Fruit fly (Drosophila melanogaster) whole organism, embryonic: ENCODE measurements around the gene Fmr1.

Source experiments
- ATbp ChIP-seq: fragments of 200-800 bp; sonication (Bioruptor generic); optimal IDR thresholded peaks from 2 replicates; lab custom pipeline; 2017; ENCODE audit warnings: missing biosample characterization, mild to moderate bottlenecking, missing genetic modification characterization, missing genetic modification reagents
- B-H1 ChIP-seq: fragments of 200-800 bp; sonication (Bioruptor generic); IDR thresholded peaks from 3 replicates; pipeline ENCODE4 v1.3.6; 2022; ENCODE audit warnings: missing biosample characterization, missing genetic modification characterization
- BtbVII ChIP-seq: fragments of 200-800 bp; sonication (Bioruptor generic); optimal IDR thresholded peaks from 3 replicates; lab custom pipeline; 2017; ENCODE audit warnings: missing biosample characterization, mild to moderate bottlenecking, missing genetic modification characterization
- CG10366 ChIP-seq: fragments of 200-800 bp; sonication (Bioruptor generic); IDR thresholded peaks from 2 replicates; pipeline ENCODE4 v1.3.6; 2022; ENCODE audit warnings: missing biosample characterization, missing genetic modification characterization
- CG12155 ChIP-seq: fragments of 200-800 bp; sonication (Bioruptor generic); optimal IDR thresholded peaks from 3 replicates; lab custom pipeline; 2016; ENCODE audit warnings: missing biosample characterization, missing genetic modification characterization
- CG12299 ChIP-seq: fragments of 200-800 bp; sonication (Bioruptor generic); optimal IDR thresholded peaks from 2 replicates; lab custom pipeline; 2018; ENCODE audit warnings: missing biosample characterization, mild to moderate bottlenecking, missing genetic modification characterization
- CG13123 ChIP-seq: fragments of 200-800 bp; sonication (Bioruptor generic); optimal IDR thresholded peaks from 2 replicates; lab custom pipeline; 2016; ENCODE audit warnings: missing biosample characterization, missing genetic modification characterization
- CG17186 ChIP-seq: fragments of 200-800 bp; sonication (Bioruptor generic); optimal IDR thresholded peaks from 3 replicates; lab custom pipeline; 2017; ENCODE audit warnings: missing biosample characterization, missing genetic modification reagents, missing genetic modification characterization
- CG2712 ChIP-seq: fragments of 200-800 bp; optimal IDR thresholded peaks from 3 replicates; lab custom pipeline; 2019; ENCODE audit warnings: missing biosample characterization, mild to moderate bottlenecking, missing genetic modification characterization, moderate library complexity
- CG30403 ChIP-seq: fragments of 200-800 bp; sonication (Bioruptor generic); optimal IDR thresholded peaks from 3 replicates; lab custom pipeline; 2016; ENCODE audit warnings: missing biosample characterization, missing genetic modification characterization
- CG30431 ChIP-seq: fragments of 200-800 bp; sonication (Bioruptor generic); optimal IDR thresholded peaks from 2 replicates; lab custom pipeline; 2017; ENCODE audit warnings: missing biosample characterization, missing genetic modification characterization
- CG31224 ChIP-seq: fragments of 200-800 bp; sonication (Bioruptor generic); IDR thresholded peaks from 2 replicates; pipeline ENCODE4 v1.3.6; 2022; ENCODE audit warnings: missing biosample characterization, missing genetic modification characterization
- CG32532 ChIP-seq: fragments of 200-800 bp; sonication (Bioruptor generic); IDR thresholded peaks from 2 replicates; pipeline ENCODE4 v1.3.6; 2022; ENCODE audit warnings: missing biosample characterization, missing genetic modification characterization
- CG4820 ChIP-seq: fragments of 200-800 bp; sonication (Bioruptor generic); optimal IDR thresholded peaks from 3 replicates; lab custom pipeline; 2016; ENCODE audit warnings: missing biosample characterization, missing genetic modification characterization
- CG6854 ChIP-seq: fragments of 200-800 bp; sonication (Bioruptor generic); optimal IDR thresholded peaks from 3 replicates; lab custom pipeline; 2017; ENCODE audit warnings: missing biosample characterization, mild to moderate bottlenecking, missing genetic modification characterization
- CG7271 ChIP-seq: fragments of 200-800 bp; sonication (Bioruptor generic); optimal IDR thresholded peaks from 2 replicates; lab custom pipeline; 2018; ENCODE audit warnings: missing biosample characterization, mild to moderate bottlenecking, missing genetic modification characterization, moderate library complexity
- CG8281 ChIP-seq: fragments of 200-800 bp; sonication (Bioruptor generic); optimal IDR thresholded peaks from 2 replicates; lab custom pipeline; 2018; ENCODE audit warnings: missing biosample characterization, mild to moderate bottlenecking, missing genetic modification characterization, moderate library complexity
- CG8359 ChIP-seq: fragments of 200-800 bp; sonication (Bioruptor generic); optimal IDR thresholded peaks from 2 replicates; lab custom pipeline; 2017; ENCODE audit warnings: missing biosample characterization, mild to moderate bottlenecking, missing genetic modification characterization, borderline replicate concordance
- CG8478 ChIP-seq: fragments of >200 bp; optimal IDR thresholded peaks from 2 replicates; lab custom pipeline; 2018
- CG9876 ChIP-seq: fragments of 200-800 bp; sonication (Bioruptor generic); optimal IDR thresholded peaks from 2 replicates; lab custom pipeline; 2016; ENCODE audit warnings: missing biosample characterization, missing genetic modification characterization
- CoRest ChIP-seq: fragments of 200-800 bp; sonication (Bioruptor generic); optimal IDR thresholded peaks from 3 replicates; lab custom pipeline; 2018; ENCODE audit warnings: missing biosample characterization, mild to moderate bottlenecking, missing genetic modification characterization, moderate library complexity
- Dip3 ChIP-seq: fragments of 200-800 bp; sonication (Bioruptor generic); optimal IDR thresholded peaks from 3 replicates; lab custom pipeline; 2016; ENCODE audit warnings: missing biosample characterization, missing genetic modification characterization
- Gsc ChIP-seq: fragments of 200-800 bp; sonication (Bioruptor generic); IDR thresholded peaks from 2 replicates; pipeline ENCODE4 v1.3.6; 2022; ENCODE audit warnings: missing biosample characterization, missing genetic modification characterization
- HLH4C ChIP-seq: fragments of 200-800 bp; sonication (Bioruptor generic); IDR thresholded peaks from 3 replicates; pipeline ENCODE4 v1.3.6; 2022; ENCODE audit warnings: missing biosample characterization, missing genetic modification characterization; ENCODE audit not compliant: partially characterized antibody
- HmgD ChIP-seq: fragments of 200-800 bp; sonication (Bioruptor generic); optimal IDR thresholded peaks from 3 replicates; lab custom pipeline; 2016; ENCODE audit warnings: missing biosample characterization, missing genetic modification characterization
- Hr39 ChIP-seq: fragments of >200 bp; optimal IDR thresholded peaks from 2 replicates; lab custom pipeline; 2017
- Kr ChIP-seq: fragments of 200-800 bp; sonication (Bioruptor generic); optimal IDR thresholded peaks from 2 replicates; lab custom pipeline; 2017; ENCODE audit warnings: missing biosample characterization, mild to moderate bottlenecking, missing genetic modification characterization
- MESR4 ChIP-seq: fragments of 200-800 bp; sonication (Bioruptor generic); optimal IDR thresholded peaks from 2 replicates; lab custom pipeline; 2018; ENCODE audit warnings: missing biosample characterization, mild to moderate bottlenecking, missing genetic modification characterization, moderate library complexity
- Myb ChIP-seq: fragments of 200-800 bp; sonication (Bioruptor generic); optimal IDR thresholded peaks from 2 replicates; lab custom pipeline; 2016; ENCODE audit warnings: missing biosample characterization, missing genetic modification characterization
- NK7.1 ChIP-seq: fragments of 200-800 bp; sonication (Bioruptor generic); optimal IDR thresholded peaks from 3 replicates; lab custom pipeline; 2016; ENCODE audit warnings: missing biosample characterization, missing genetic modification characterization
- Ravus ChIP-seq: fragments of 200-800 bp; sonication (Bioruptor generic); IDR thresholded peaks from 2 replicates; pipeline ENCODE4 v1.3.6; 2022; ENCODE audit warnings: missing biosample characterization, missing genetic modification characterization
- Sox102F ChIP-seq: fragments of 200-800 bp; sonication (Bioruptor generic); optimal IDR thresholded peaks from 2 replicates; lab custom pipeline; 2018; ENCODE audit warnings: missing biosample characterization, mild to moderate bottlenecking, missing genetic modification characterization, moderate library complexity
- Sry-β ChIP-seq: fragments of 200-800 bp; sonication (Bioruptor generic); optimal IDR thresholded peaks from 2 replicates; lab custom pipeline; 2018; ENCODE audit warnings: missing biosample characterization, mild to moderate bottlenecking, missing genetic modification characterization, moderate library complexity
- amos ChIP-seq: fragments of 200-800 bp; sonication (Bioruptor generic); IDR thresholded peaks from 2 replicates; pipeline ENCODE4 v1.3.6; 2022; ENCODE audit warnings: missing biosample characterization, missing genetic modification characterization; ENCODE audit not compliant: partially characterized antibody
- aop ChIP-seq: fragments of 200-800 bp; sonication (Bioruptor generic); IDR thresholded peaks from 2 replicates; pipeline ENCODE4 v1.3.6; 2022; ENCODE audit warnings: missing biosample characterization, missing genetic modification characterization
- chinmo ChIP-seq: fragments of 200-800 bp; sonication (Bioruptor generic); IDR thresholded peaks from 4 replicates; pipeline ENCODE4 v1.3.6; 2022; ENCODE audit warnings: missing biosample characterization, missing genetic modification characterization; ENCODE audit not compliant: partially characterized antibody
- da ChIP-seq: fragments of 200-800 bp; sonication (Bioruptor generic); optimal IDR thresholded peaks from 2 replicates; lab custom pipeline; 2016; ENCODE audit warnings: missing biosample characterization, missing genetic modification characterization
- danr ChIP-seq: fragments of 200-800 bp; sonication (Bioruptor generic); IDR thresholded peaks from 2 replicates; pipeline ENCODE4 v1.3.6; 2022; ENCODE audit warnings: missing biosample characterization, missing genetic modification characterization
- dati ChIP-seq: fragments of 200-800 bp; sonication (Bioruptor generic); IDR thresholded peaks from 2 replicates; pipeline ENCODE4 v1.3.6; 2022; ENCODE audit warnings: missing biosample characterization, missing genetic modification characterization
- disco-r ChIP-seq: fragments of 200-800 bp; sonication (Bioruptor generic); optimal IDR thresholded peaks from 2 replicates; lab custom pipeline; 2016; ENCODE audit warnings: missing biosample characterization, missing genetic modification characterization
- dmrt99B ChIP-seq: fragments of 200-800 bp; sonication (Bioruptor generic); optimal IDR thresholded peaks from 2 replicates; lab custom pipeline; 2018; ENCODE audit warnings: missing biosample characterization, mild to moderate bottlenecking, missing genetic modification characterization, moderate library complexity
- gem ChIP-seq: fragments of 200-800 bp; sonication (Bioruptor generic); optimal IDR thresholded peaks from 2 replicates; lab custom pipeline; 2019; ENCODE audit warnings: missing biosample characterization, mild to moderate bottlenecking, missing genetic modification characterization, moderate library complexity
- kay ChIP-seq: fragments of 200-800 bp; sonication (Bioruptor generic); optimal IDR thresholded peaks from 2 replicates; lab custom pipeline; 2016; ENCODE audit warnings: missing biosample characterization, missing genetic modification characterization
- nmo ChIP-seq: fragments of 200-800 bp; sonication (Bioruptor generic); optimal IDR thresholded peaks from 2 replicates; lab custom pipeline; 2018; ENCODE audit warnings: missing biosample characterization, mild to moderate bottlenecking, missing genetic modification characterization, moderate library complexity
- org-1 ChIP-seq: fragments of 200-800 bp; sonication (Bioruptor generic); optimal IDR thresholded peaks from 2 replicates; lab custom pipeline; 2017; ENCODE audit warnings: missing biosample characterization, missing genetic modification characterization
- pum ChIP-seq: fragments of 200-800 bp; sonication (Bioruptor generic); optimal IDR thresholded peaks from 2 replicates; lab custom pipeline; 2016; ENCODE audit warnings: missing biosample characterization, missing genetic modification characterization
- slp2 ChIP-seq: fragments of 200-800 bp; sonication (Bioruptor generic); optimal IDR thresholded peaks from 2 replicates; lab custom pipeline; 2016; ENCODE audit warnings: missing biosample characterization, missing genetic modification characterization
- stc ChIP-seq: fragments of 200-800 bp; sonication (Bioruptor generic); IDR thresholded peaks from 2 replicates; pipeline ENCODE4 v1.3.6; 2022; ENCODE audit warnings: missing biosample characterization, missing genetic modification characterization
- vfl ChIP-seq: fragments of 200-800 bp; sonication (Bioruptor generic); optimal IDR thresholded peaks from 2 replicates; lab custom pipeline; 2016; ENCODE audit warnings: missing biosample characterization, missing genetic modification characterization
- vvl ChIP-seq: fragments of 200-800 bp; sonication (Bioruptor generic); IDR thresholded peaks from 2 replicates; pipeline ENCODE4 v1.3.6; 2022; ENCODE audit warnings: missing biosample characterization, missing genetic modification characterization

The Fmr1 gene

dm6 chr3R:10144103-10144998, 34.4 kb upstream of the Fmr1 start, which contains the start of the genes TAF1B and Invadolysin (continued):
- TF ChIP-seq danr (GFP tag; lab: Robert Waterston, UW) (no peak), kay (GFP tag; lab: Kevin White, UChicago) (peak; percentile 2), HLH4C (GFP tag; lab: Robert Waterston, UW) (peak; percentile 87), da (no peak), CG9876 (GFP tag; lab: Kevin White, UChicago) (no peak), CG2712 (tag; lab: Kevin White, UChicago) (peak; percentile 69), CG7271 (tag; lab: Kevin White, UChicago) (peak; percentile 25), pum (GFP tag; lab: Kevin White, UChicago) (peak; percentile 42), CG12299 (tag; lab: Kevin White, UChicago) (no peak), dati (peak; percentile 51; the same call in 1 of the 2 replicates), CG8478 (lab: Kevin White, UChicago) (no peak), chinmo (GFP tag; lab: Robert Waterston, UW) (peak; percentile 92; the same call in 3 of the 4 replicates), BtbVII (GFP tag; lab: Kevin White, UChicago) (peak; percentile 16), gem (tag; lab: Kevin White, UChicago) (peak; percentile 73), Gsc (GFP tag; lab: Robert Waterston, UW) (no peak), CG13123 (GFP tag; lab: Kevin White, UChicago) (no peak), CoRest (tag; lab: Kevin White, UChicago) (peak; percentile 67), Sry-β (GFP tag; lab: Kevin White, UChicago) (peak; percentile 48), NK7.1 (GFP tag; lab: Kevin White, UChicago) (no peak), stc (GFP tag; lab: Robert Waterston, UW) (no peak; the same call in 1 of the 2 replicates), B-H1 (GFP tag; lab: Robert Waterston, UW) (peak; percentile 26; the same call in 1 of the 3 replicates), org-1 (peak; percentile 1), disco-r (GFP tag; lab: Kevin White, UChicago) (no peak), Kr (peak; percentile 48), HmgD (GFP tag; lab: Kevin White, UChicago) (peak; percentile 67), CG6854 (peak; percentile 48), aop (GFP tag; lab: Robert Waterston, UW) (no peak), vfl (GFP tag; lab: Kevin White, UChicago) (no peak), vvl (GFP tag; lab: Robert Waterston, UW) (peak; percentile 62), dmrt99B (tag; lab: Kevin White, UChicago) (peak; percentile 22), CG17186 (peak; percentile 38), Ravus (GFP tag; lab: Robert Waterston, UW) (no peak), CG12155 (GFP tag; lab: Kevin White, UChicago) (peak; percentile 57), Hr39 (lab: Kevin White, UChicago) (no peak), CG31224 (GFP tag; lab: Robert Waterston, UW) (no peak), Sox102F (GFP tag; lab: Kevin White, UChicago) (peak; percentile 60), MESR4 (GFP tag; lab: Kevin White, UChicago) (peak; percentile 79), amos (GFP tag; lab: Robert Waterston, UW) (peak; percentile 95), Dip3 (GFP tag; lab: Kevin White, UChicago) (peak; percentile 21), CG30431 (no peak), ATbp (peak; percentile 10), CG4820 (GFP tag; lab: Kevin White, UChicago) (peak; percentile 11), CG32532 (peak; percentile 54), Myb (peak; percentile 86), slp2 (GFP tag; lab: Kevin White, UChicago) (no peak), CG8281 (tag; lab: Kevin White, UChicago) (no peak), CG10366 (GFP tag; lab: Robert Waterston, UW) (peak; percentile 60), CG8359 (GFP tag; lab: Kevin White, UChicago) (no peak), nmo (GFP tag; lab: Kevin White, UChicago) (peak; percentile 69), CG30403 (GFP tag; lab: Kevin White, UChicago) (peak; percentile 63)
